Fruit fly (Drosophila melanogaster): ENCODE measurements around the gene Hsp60B.

DNA sequence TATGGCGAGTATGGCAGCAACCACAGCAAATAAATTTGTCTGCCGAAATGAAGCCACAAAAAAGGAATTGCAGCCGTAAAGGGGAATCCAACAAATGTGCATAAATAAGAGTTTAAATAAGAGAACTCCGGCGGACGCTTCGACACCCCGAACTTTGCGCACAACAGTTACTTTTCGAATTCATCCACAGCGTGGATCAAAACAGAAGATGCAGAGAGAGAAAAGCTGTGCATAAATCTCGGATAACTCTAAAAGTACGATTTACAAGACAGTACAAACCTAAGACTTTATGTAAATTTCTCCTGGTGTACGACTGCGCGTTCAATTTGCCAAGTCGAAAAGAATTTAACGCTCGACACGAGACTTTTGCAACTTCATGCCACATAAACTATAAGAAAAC is 31.7 kb upstream of the Hsp60B start:
- TF ChIP-seq Hr96 (GFP tag; optimal IDR thresholded peaks at IDR 0.05) (no peak), CG14711 (tag; optimal IDR thresholded peaks at IDR 0.05) (no peak), cic (GFP tag; optimal IDR thresholded peaks at IDR 0.05) (no peak), Crg-1 (GFP tag; optimal IDR thresholded peaks at IDR 0.05) (no peak), CG7101 (tag; optimal IDR thresholded peaks at IDR 0.05) (no peak), tj (GFP tag; optimal IDR thresholded peaks at IDR 0.05) (no peak), ovo (GFP tag; optimal IDR thresholded peaks at IDR 0.05) (no peak), pad (GFP tag; optimal IDR thresholded peaks at IDR 0.05) (no peak), CG12768 (GFP tag; optimal IDR thresholded peaks at IDR 0.05) (no peak), bab1 (GFP tag; optimal IDR thresholded peaks at IDR 0.05) (no peak), toe (GFP tag; optimal IDR thresholded peaks at IDR 0.05) (no peak), CG7045 (GFP tag; optimal IDR thresholded peaks at IDR 0.05) (no peak)
